Worm (Caenorhabditis elegans) whole organism, L1 larva: ENCODE data around the gene lrch-1.

Experiments used
- C04F5.9 ChIP-seq: sonication (generic microtip); optimal IDR thresholded peaks from 2 replicates; lab custom pipeline; 2016; ENCODE audit warnings: missing genetic modification characterization, missing compliant biosample characterization
- C34B4.2 ChIP-seq: sonication (generic microtip); optimal IDR thresholded peaks from 2 replicates; lab custom pipeline; 2017; ENCODE audit warnings: mild to moderate bottlenecking, missing genetic modification characterization, missing compliant biosample characterization
- F16B12.6 ChIP-seq: fragments of 150-350 bp; optimal IDR thresholded peaks from 2 replicates; lab custom pipeline; 2014; ENCODE audit warnings: missing biosample characterization, missing genetic modification characterization
- alr-1 ChIP-seq: fragments of 200-800 bp; sonication (Bioruptor generic); optimal IDR thresholded peaks from 2 replicates; lab custom pipeline; 2018; ENCODE audit warnings: borderline replicate concordance, mild to moderate bottlenecking, missing genetic modification characterization, missing compliant biosample characterization
- ama-1 ChIP-seq: fragments of 150-350 bp; optimal IDR thresholded peaks from 2 replicates; lab custom pipeline; 2014
- ceh-63 ChIP-seq: fragments of 200-800 bp; sonication (Bioruptor generic); optimal IDR thresholded peaks from 2 replicates; lab custom pipeline; 2018; ENCODE audit warnings: mild to moderate bottlenecking, missing genetic modification characterization, missing compliant biosample characterization
- ceh-8 ChIP-seq: fragments of 200-800 bp; sonication (Bioruptor generic); optimal IDR thresholded peaks from 2 replicates; lab custom pipeline; 2018; ENCODE audit warnings: mild to moderate bottlenecking, missing genetic modification characterization, moderate library complexity, missing compliant biosample characterization
- ceh-82 ChIP-seq, 3 experiments: fragments of 150-350 bp in 1 of 3; sonication (generic microtip) in 2 of 3; optimal IDR thresholded peaks; 2 replicates each; lab custom pipeline; 2014 to 2017; ENCODE audit warnings: missing biosample characterization in 3 of 3, missing genetic modification characterization in 3 of 3
- ceh-90 ChIP-seq: sonication (generic microtip); optimal IDR thresholded peaks from 2 replicates; lab custom pipeline; 2016; ENCODE audit warnings: missing genetic modification characterization, missing compliant biosample characterization
- ces-1 ChIP-seq: fragments of 150-350 bp; optimal IDR thresholded peaks from 2 replicates; lab custom pipeline; 2014; ENCODE audit warnings: missing biosample characterization, missing genetic modification reagents, missing genetic modification characterization
- efl-3 ChIP-seq: fragments of 200-800 bp; sonication (Bioruptor generic); optimal IDR thresholded peaks from 2 replicates; lab custom pipeline; 2018; ENCODE audit warnings: mild to moderate bottlenecking, missing genetic modification characterization, missing compliant biosample characterization
- egl-13 ChIP-seq: sonication (generic microtip); optimal IDR thresholded peaks from 2 replicates; lab custom pipeline; 2016; ENCODE audit warnings: missing genotype, missing genetic modification reagents, missing genetic modification characterization, missing compliant biosample characterization
- egl-27 ChIP-seq, 2 experiments: fragments of 150-350 bp in 1 of 2; sonication (generic microtip); optimal IDR thresholded peaks; 3 replicates each; lab custom pipeline; 2017 to 2018; ENCODE audit warnings: missing biosample characterization in 2 of 2, missing genetic modification characterization in 2 of 2, missing genetic modification reagents in 2 of 2
- elt-2 ChIP-seq: sonication (generic microtip); optimal IDR thresholded peaks from 2 replicates; lab custom pipeline; 2016; ENCODE audit warnings: missing genetic modification characterization, mild to moderate bottlenecking, inconsistent platforms, missing compliant biosample characterization, missing genetic modification reagents
- elt-3 ChIP-seq, 6 experiments: fragments of 150-350 bp in 1 of 6; sonication (generic microtip); optimal IDR thresholded peaks; 2 replicates each; lab custom pipeline; 2017 to 2018; ENCODE audit warnings: missing biosample characterization in 6 of 6, missing genetic modification characterization in 6 of 6, inconsistent platforms in 1 of 6
- ets-5 ChIP-seq: fragments of 200-800 bp; sonication (Bioruptor generic); IDR thresholded peaks from 2 replicates; pipeline ENCODE4 v1.3.6; 2022; ENCODE audit warnings: missing genetic modification characterization, missing compliant biosample characterization
- fkh-8 ChIP-seq: sonication (generic microtip); optimal IDR thresholded peaks from 2 replicates; lab custom pipeline; 2016; ENCODE audit warnings: mild to moderate bottlenecking, missing genetic modification characterization, missing compliant biosample characterization
- fos-1 ChIP-seq: fragments of 150-350 bp; optimal IDR thresholded peaks from 2 replicates; lab custom pipeline; 2014; ENCODE audit warnings: missing biosample characterization, missing genetic modification characterization
- grh-1 ChIP-seq: fragments of 200-800 bp; sonication (Bioruptor generic); IDR thresholded peaks from 2 replicates; pipeline ENCODE4 v1.3.6; 2022; ENCODE audit warnings: missing genetic modification reagents, missing genetic modification characterization, missing compliant biosample characterization
- hpl-2 ChIP-seq: fragments of 150-350 bp; optimal IDR thresholded peaks from 2 replicates; lab custom pipeline; 2014; ENCODE audit warnings: missing biosample characterization, missing genetic modification reagents, missing genetic modification characterization
- isw-1 ChIP-seq: fragments of 200-800 bp; sonication (Bioruptor generic); IDR thresholded peaks from 2 replicates; pipeline ENCODE4 v1.3.6; 2022; ENCODE audit warnings: missing genetic modification characterization, missing compliant biosample characterization
- jun-1 ChIP-seq: fragments of 150-350 bp; optimal IDR thresholded peaks from 2 replicates; lab custom pipeline; 2014; ENCODE audit warnings: missing biosample characterization, missing genetic modification reagents, missing genetic modification characterization
- lin-14 ChIP-seq: fragments of 200-800 bp; sonication (Bioruptor generic); optimal IDR thresholded peaks from 2 replicates; lab custom pipeline; 2018; ENCODE audit warnings: mild to moderate bottlenecking, missing genetic modification characterization, moderate library complexity, missing compliant biosample characterization
- lin-15B ChIP-seq: fragments of 150-350 bp; sonication (generic microtip); optimal IDR thresholded peaks from 3 replicates; lab custom pipeline; 2014; ENCODE audit warnings: missing biosample characterization, missing genetic modification characterization
- lin-35 ChIP-seq, 2 experiments: fragments of 150-350 bp; optimal IDR thresholded peaks; 2 replicates each; lab custom pipeline; 2014; ENCODE audit warnings: missing biosample characterization in 2 of 2, missing genetic modification characterization in 2 of 2, missing genetic modification reagents in 2 of 2
- lin-39 ChIP-seq: fragments of 150-350 bp; optimal IDR thresholded peaks from 2 replicates; lab custom pipeline; 2014; ENCODE audit warnings: missing biosample characterization, missing genetic modification reagents, missing genetic modification characterization
- lir-3 ChIP-seq: sonication (generic microtip); optimal IDR thresholded peaks from 2 replicates; lab custom pipeline; 2016; ENCODE audit warnings: mild to moderate bottlenecking, missing genetic modification characterization, moderate library complexity, missing compliant biosample characterization; ENCODE audit not compliant: poor library complexity
- lsy-2 ChIP-seq, 2 experiments: fragments of 150-350 bp; optimal IDR thresholded peaks; 2 replicates each; lab custom pipeline; 2014; ENCODE audit warnings: missing biosample characterization in 2 of 2, missing genetic modification characterization in 2 of 2
- mep-1 ChIP-seq: fragments of 150-350 bp; optimal IDR thresholded peaks from 2 replicates; lab custom pipeline; 2014; ENCODE audit warnings: missing biosample characterization, missing genetic modification characterization
- nhr-11 ChIP-seq: fragments of 150-350 bp; optimal IDR thresholded peaks from 2 replicates; lab custom pipeline; 2014; ENCODE audit warnings: missing biosample characterization, missing genetic modification characterization
- nhr-12 ChIP-seq: sonication (generic microtip); optimal IDR thresholded peaks from 2 replicates; lab custom pipeline; 2017; ENCODE audit warnings: missing biosample characterization, missing genetic modification characterization
- nhr-19 ChIP-seq: fragments of 200-800 bp; sonication (Bioruptor generic); conservative IDR thresholded peaks from 2 replicates; pipeline ENCODE4 v1.3.6; 2022; ENCODE audit warnings: missing genetic modification characterization, missing compliant biosample characterization
- nhr-20 ChIP-seq: sonication (generic microtip); optimal IDR thresholded peaks from 2 replicates; lab custom pipeline; 2016; ENCODE audit warnings: mild to moderate bottlenecking, missing genetic modification characterization, missing compliant biosample characterization
- nhr-237 ChIP-seq: fragments of 150-350 bp; optimal IDR thresholded peaks from 2 replicates; lab custom pipeline; 2014; ENCODE audit warnings: missing biosample characterization, missing genetic modification characterization
- nhr-28 ChIP-seq: fragments of 150-350 bp; optimal IDR thresholded peaks from 2 replicates; lab custom pipeline; 2014; ENCODE audit warnings: missing biosample characterization, missing genetic modification characterization
- nhr-47 ChIP-seq: sonication (generic microtip); optimal IDR thresholded peaks from 2 replicates; lab custom pipeline; 2016; ENCODE audit warnings: mild to moderate bottlenecking, missing genetic modification characterization, moderate library complexity, missing compliant biosample characterization
- nhr-85 ChIP-seq: sonication (generic microtip); peaks from one replicate; lab custom pipeline; 2016; ENCODE audit warnings: missing genetic modification characterization, inconsistent platforms, missing compliant biosample characterization
- pax-3 ChIP-seq: fragments of 200-800 bp; sonication (Bioruptor generic); optimal IDR thresholded peaks from 2 replicates; lab custom pipeline; 2018; ENCODE audit warnings: mild to moderate bottlenecking, missing genetic modification characterization, moderate library complexity, missing compliant biosample characterization
- pqm-1 ChIP-seq: sonication (generic microtip); optimal IDR thresholded peaks from 3 replicates; lab custom pipeline; 2017; ENCODE audit warnings: missing biosample characterization, missing genetic modification characterization
- rnt-1 ChIP-seq: sonication (generic microtip); optimal IDR thresholded peaks from 2 replicates; lab custom pipeline; 2016; ENCODE audit warnings: mild to moderate bottlenecking, missing genetic modification characterization, moderate library complexity, missing compliant biosample characterization
- skn-1 ChIP-seq: fragments of 150-350 bp; optimal IDR thresholded peaks from 2 replicates; lab custom pipeline; 2014; ENCODE audit warnings: missing biosample characterization, missing genetic modification characterization
- sox-4 ChIP-seq: sonication (generic microtip); optimal IDR thresholded peaks from 2 replicates; lab custom pipeline; 2016; ENCODE audit warnings: missing genetic modification characterization, missing compliant biosample characterization
- swsn-7 ChIP-seq: sonication (generic microtip); optimal IDR thresholded peaks from 2 replicates; lab custom pipeline; 2016; ENCODE audit warnings: missing genetic modification characterization, missing compliant biosample characterization
- tlp-1 ChIP-seq: fragments of 150-350 bp; optimal IDR thresholded peaks from 2 replicates; lab custom pipeline; 2014; ENCODE audit warnings: missing biosample characterization, missing genetic modification characterization
- unc-30 ChIP-seq: sonication (generic microtip); optimal IDR thresholded peaks from 2 replicates; lab custom pipeline; 2017; ENCODE audit warnings: missing biosample characterization, missing genetic modification characterization
- unc-62 ChIP-seq: fragments of 150-350 bp; optimal IDR thresholded peaks from 2 replicates; lab custom pipeline; 2014; ENCODE audit warnings: missing biosample characterization, missing genetic modification reagents, missing genetic modification characterization
- unc-98 ChIP-seq: fragments of 200-800 bp; sonication (Bioruptor generic); IDR thresholded peaks from 2 replicates; pipeline ENCODE4 v1.3.6; 2022; ENCODE audit warnings: missing genetic modification characterization, missing compliant biosample characterization
- vab-15 ChIP-seq: sonication (generic microtip); optimal IDR thresholded peaks from 2 replicates; lab custom pipeline; 2017; ENCODE audit warnings: missing genotype, mild to moderate bottlenecking, missing genetic modification characterization, missing compliant biosample characterization
- xbp-1 ChIP-seq: sonication (generic microtip); optimal IDR thresholded peaks from 2 replicates; lab custom pipeline; 2016; ENCODE audit warnings: missing genetic modification characterization, missing compliant biosample characterization
- zip-4 ChIP-seq: fragments of 200-800 bp; sonication (Bioruptor generic); optimal IDR thresholded peaks from 2 replicates; lab custom pipeline; 2018; ENCODE audit warnings: mild to moderate bottlenecking, missing genetic modification characterization, moderate library complexity, missing compliant biosample characterization
- ztf-11 ChIP-seq, 2 experiments: sonication (generic microtip); optimal IDR thresholded peaks; 2 replicates each; lab custom pipeline; 2016 to 2017; ENCODE audit warnings: missing genetic modification characterization in 2 of 2, missing biosample characterization in 1 of 2, missing compliant biosample characterization in 1 of 2
- ztf-4 ChIP-seq: fragments of 150-350 bp; optimal IDR thresholded peaks from 2 replicates; lab custom pipeline; 2014; ENCODE audit warnings: missing biosample characterization, missing genetic modification characterization

The lrch-1 gene

ce11 chrX:6251947-6252617 is 35.6 kb upstream of the lrch-1 start:
- no peak for TF ChIP-seq ceh-63 (GFP tag; lab: Kevin White, UChicago)
- TF ChIP-seq fkh-8 (tag; lab: Kevin White, UChicago), result peak; percentile 52
- peak in 1 of 6 experiments; percentile 16 for TF ChIP-seq elt-3 (tag; optimal IDR thresholded peaks at IDR 0.05; lab: Kevin White, UChicago)
- TF ChIP-seq ceh-82 (tag; optimal IDR thresholded peaks at IDR 0.05; lab: Kevin White, UChicago), result peak; percentile 16 to 48 (median 39)
- peak; percentile 24 for TF ChIP-seq jun-1
- no peak for TF ChIP-seq hpl-2 (GFP tag; lab: Kevin White, UChicago)
- TF ChIP-seq nhr-28 (tag; lab: Kevin White, UChicago), result no peak
- TF ChIP-seq ztf-11 (tag; optimal IDR thresholded peaks at IDR 0.05; lab: Kevin White, UChicago), result peak in 1 of 2 experiments; percentile 43
- TF ChIP-seq lir-3 (tag; lab: Kevin White, UChicago), result peak; percentile 5
- peak; percentile 46 for TF ChIP-seq lin-14 (GFP tag; lab: Kevin White, UChicago)
- TF ChIP-seq egl-13 (tag; lab: Kevin White, UChicago), result no peak
- peak; percentile 88 for TF ChIP-seq nhr-85 (tag; lab: Kevin White, UChicago)
- TF ChIP-seq ceh-90, result no peak
- no peak for TF ChIP-seq ets-5 (GFP tag; lab: Robert Waterston, UW)
- peak; percentile 62 for TF ChIP-seq nhr-19 (GFP tag; lab: Robert Waterston, UW)
- TF ChIP-seq nhr-47 (tag; lab: Kevin White, UChicago), result peak; percentile 78
- no peak for TF ChIP-seq lin-39
- TF ChIP-seq egl-27 (tag; optimal IDR thresholded peaks at IDR 0.05; lab: Kevin White, UChicago), result no peak
- TF ChIP-seq alr-1, result no peak
- TF ChIP-seq ceh-8, result peak; percentile 14
- no peak for TF ChIP-seq unc-62 (GFP tag; lab: Kevin White, UChicago)
- no peak for TF ChIP-seq unc-30 (tag; lab: Kevin White, UChicago)
- no peak for TF ChIP-seq C34B4.2 (tag; lab: Kevin White, UChicago)
- no peak for TF ChIP-seq tlp-1
- no peak for TF ChIP-seq nhr-11 (tag; lab: Kevin White, UChicago)
- no peak for TF ChIP-seq mep-1 (tag; lab: Kevin White, UChicago)
- no peak for TF ChIP-seq unc-98
- TF ChIP-seq lin-35 (GFP tag; optimal IDR thresholded peaks at IDR 0.05; lab: Kevin White, UChicago), result peak; percentile 12 to 61
- TF ChIP-seq pqm-1, result no peak
- TF ChIP-seq zip-4 (GFP tag; lab: Kevin White, UChicago), result no peak
- TF ChIP-seq elt-2 (tag; lab: Kevin White, UChicago), result peak; percentile 64
- no peak for TF ChIP-seq nhr-12
- no peak for TF ChIP-seq efl-3
- no peak for TF ChIP-seq C04F5.9 (tag; lab: Kevin White, UChicago)
- no peak for TF ChIP-seq lin-15B (tag; lab: Kevin White, UChicago)
- peak; percentile 49 for TF ChIP-seq swsn-7
- peak; percentile 62 for TF ChIP-seq xbp-1 (tag; lab: Kevin White, UChicago)
- TF ChIP-seq lsy-2 (tag; optimal IDR thresholded peaks at IDR 0.05; lab: Kevin White, UChicago), result peak in 1 of 2 experiments; percentile 27
- TF ChIP-seq nhr-20 (tag; lab: Kevin White, UChicago), result peak; percentile 33
- TF ChIP-seq fos-1 (tag; lab: Kevin White, UChicago), result peak; percentile 22
- TF ChIP-seq F16B12.6 (tag; lab: Kevin White, UChicago), result no peak
- peak; percentile 32 for TF ChIP-seq ztf-4 (tag; lab: Kevin White, UChicago)
- TF ChIP-seq nhr-237 (tag; lab: Kevin White, UChicago), result no peak
- no peak for TF ChIP-seq vab-15
- no peak for TF ChIP-seq skn-1 (tag; lab: Kevin White, UChicago)
- 0 out of 2 replicates have a peak, but pooled peaks have one; percentile 40 for TF ChIP-seq grh-1 (GFP tag; lab: Robert Waterston, UW)
- TF ChIP-seq ama-1 (lab: Kevin White, UChicago), result peak; percentile 98
- TF ChIP-seq ces-1 (GFP tag; lab: Kevin White, UChicago), result no peak
- TF ChIP-seq isw-1 (GFP tag; lab: Robert Waterston, UW), result no peak
- no peak for TF ChIP-seq sox-4 (tag; lab: Kevin White, UChicago)
- TF ChIP-seq rnt-1 (tag; lab: Kevin White, UChicago), result peak; percentile 68
- TF ChIP-seq pax-3, result no peak
